Fruit fly (Drosophila melanogaster) whole organism, pupa: ENCODE measurements around the gene CG33061.

Source experiments
- CG10348 ChIP-seq: fragments of 200-800 bp; sonication (Bioruptor generic); IDR thresholded peaks from 2 replicates; pipeline ENCODE4 v1.3.6; 2022; ENCODE audit warnings: missing biosample characterization, missing genetic modification characterization
- CG12605 ChIP-seq: fragments of 200-800 bp; sonication (Bioruptor generic); IDR thresholded peaks from 2 replicates; pipeline ENCODE4 v1.3.6; 2022; ENCODE audit warnings: missing biosample characterization, missing genetic modification characterization
- CG13204 ChIP-seq: fragments of 200-800 bp; sonication (Bioruptor generic); optimal IDR thresholded peaks from 2 replicates; lab custom pipeline; 2018; ENCODE audit warnings: missing biosample characterization, mild to moderate bottlenecking, missing genetic modification characterization, moderate library complexity
- CG15710 ChIP-seq: fragments of 200-800 bp; sonication (Bioruptor generic); optimal IDR thresholded peaks from 2 replicates; lab custom pipeline; 2018; ENCODE audit warnings: missing biosample characterization, mild to moderate bottlenecking, missing genetic modification characterization, moderate library complexity
- CG4496 ChIP-seq: fragments of 200-800 bp; sonication (Bioruptor generic); IDR thresholded peaks from 3 replicates; pipeline ENCODE4 v1.3.6; 2022; ENCODE audit warnings: missing biosample characterization, missing genetic modification characterization
- CG8159 ChIP-seq: fragments of 200-800 bp; sonication (Bioruptor generic); optimal IDR thresholded peaks from 3 replicates; lab custom pipeline; 2018; ENCODE audit warnings: missing biosample characterization, mild to moderate bottlenecking, missing genetic modification characterization, moderate library complexity
- CG8301 ChIP-seq: fragments of 200-800 bp; sonication (Bioruptor generic); optimal IDR thresholded peaks from 2 replicates; lab custom pipeline; 2018; ENCODE audit warnings: missing biosample characterization, mild to moderate bottlenecking, missing genetic modification characterization
- CG9948 ChIP-seq: fragments of 200-800 bp; sonication (Bioruptor generic); optimal IDR thresholded peaks from 2 replicates; lab custom pipeline; 2018; ENCODE audit warnings: missing biosample characterization, mild to moderate bottlenecking, missing genetic modification characterization, moderate library complexity
- D1 ChIP-seq: fragments of 200-800 bp; sonication (Bioruptor generic); optimal IDR thresholded peaks from 2 replicates; lab custom pipeline; 2018; ENCODE audit warnings: missing biosample characterization, mild to moderate bottlenecking, missing genetic modification characterization, moderate library complexity
- EcR ChIP-seq: fragments of 200-800 bp; sonication (Bioruptor generic); optimal IDR thresholded peaks from 3 replicates; lab custom pipeline; 2019; ENCODE audit warnings: missing biosample characterization, missing genetic modification characterization, mild to moderate bottlenecking, moderate library complexity, missing genetic modification reagents
- fd96Ca ChIP-seq: fragments of 200-800 bp; sonication (Bioruptor generic); IDR thresholded peaks from 3 replicates; pipeline ENCODE4 v1.3.6; 2022; ENCODE audit warnings: missing biosample characterization, missing genetic modification characterization
- rn ChIP-seq: fragments of 200-800 bp; sonication (Bioruptor generic); IDR thresholded peaks from 2 replicates; pipeline ENCODE4 v1.3.6; 2022; ENCODE audit warnings: missing biosample characterization, missing genetic modification characterization

DNA sequence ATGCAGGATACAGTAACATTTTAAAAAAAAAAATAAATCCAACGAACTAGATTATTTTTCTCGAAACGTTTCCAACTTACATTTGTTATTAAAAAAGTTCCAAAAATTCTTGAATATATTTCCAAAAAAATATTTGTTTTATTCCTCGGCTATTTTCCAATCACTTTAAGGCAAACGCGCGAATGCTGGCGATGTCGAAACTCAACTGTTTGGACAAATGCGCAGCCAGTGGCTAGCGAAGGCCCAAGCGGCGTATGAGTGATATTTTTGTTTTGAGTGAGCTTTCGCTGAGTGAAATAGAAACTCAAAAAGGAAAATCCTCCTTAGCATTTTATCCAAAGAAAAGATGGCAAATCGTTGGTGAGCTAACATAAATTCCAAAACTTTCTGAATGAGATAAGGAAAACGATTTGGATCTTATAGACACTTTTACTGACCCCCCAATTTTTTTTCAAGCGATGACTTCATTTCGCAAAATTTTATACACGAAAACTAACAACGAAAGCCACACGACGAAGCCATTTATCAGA, 29.7 kb downstream of the CG33061 start, which contains the start of gene ringer:
- no peak for TF ChIP-seq CG4496 (GFP tag; lab: Robert Waterston, UW)
- TF ChIP-seq fd96Ca (GFP tag; lab: Robert Waterston, UW) = no peak
- TF ChIP-seq CG12605 (GFP tag; lab: Robert Waterston, UW) = no peak
- no peak for TF ChIP-seq CG15710
- no peak for TF ChIP-seq CG13204
- TF ChIP-seq EcR (GFP tag; lab: Kevin White, UChicago) = no peak
- no peak for TF ChIP-seq D1
- TF ChIP-seq CG8301 (tag; lab: Kevin White, UChicago) = no peak
- no peak for TF ChIP-seq rn (GFP tag; lab: Robert Waterston, UW)
- no peak for TF ChIP-seq CG8159
- TF ChIP-seq CG9948 = no peak
- no peak for TF ChIP-seq CG10348
